Worm (Caenorhabditis elegans) whole organism, L4 larva: ENCODE data around the gene srsx-19.

Experiments used
- F10B5.3 ChIP-seq: sonication (generic microtip); optimal IDR thresholded peaks from 2 replicates; lab custom pipeline; 2016; ENCODE audit warnings: mild to moderate bottlenecking, missing genetic modification characterization, missing compliant biosample characterization
- F44E2.7 ChIP-seq: fragments of 200-800 bp; sonication (Bioruptor generic); IDR thresholded peaks from 2 replicates; pipeline ENCODE4 v2.1.2; 2022; ENCODE audit warnings: missing genetic modification characterization, missing compliant biosample characterization
- T26A8.4 ChIP-seq: fragments of 200-800 bp; sonication (Bioruptor generic); IDR thresholded peaks from 2 replicates; pipeline ENCODE4 v1.3.6; 2022; ENCODE audit warnings: missing genetic modification characterization, missing compliant biosample characterization
- Y75B8A.6 ChIP-seq: fragments of 200-800 bp; sonication (Bioruptor generic); IDR thresholded peaks from 2 replicates; pipeline ENCODE4 v1.3.6; 2022; ENCODE audit warnings: missing genetic modification reagents, missing genetic modification characterization, missing compliant biosample characterization
- aha-1 ChIP-seq: fragments of 150-350 bp; peaks from one replicate; lab custom pipeline; 2014; ENCODE audit warnings: missing biosample characterization, missing genetic modification characterization
- ceh-28 ChIP-seq: fragments of 150-350 bp; optimal IDR thresholded peaks from 2 replicates; lab custom pipeline; 2014; ENCODE audit warnings: missing biosample characterization, missing genetic modification reagents, missing genetic modification characterization
- ces-1 ChIP-seq: fragments of 150-350 bp; sonication (generic microtip); optimal IDR thresholded peaks from 4 replicates; lab custom pipeline; 2014; ENCODE audit warnings: missing biosample characterization, missing genetic modification reagents, missing genetic modification characterization
- ctbp-1 ChIP-seq: fragments of 200-800 bp; sonication (Bioruptor generic); IDR thresholded peaks from 2 replicates; pipeline ENCODE4 v1.3.6; 2022; ENCODE audit warnings: missing genetic modification reagents, missing genetic modification characterization, missing compliant biosample characterization
- daf-16 ChIP-seq, 3 experiments: sonication (generic microtip); optimal IDR thresholded peaks; 2 replicates each; lab custom pipeline; 2016 to 2017; ENCODE audit warnings: missing genetic modification characterization in 3 of 3, missing genetic modification reagents in 3 of 3, mild to moderate bottlenecking in 2 of 3, missing compliant biosample characterization in 2 of 3, missing biosample characterization in 1 of 3, moderate library complexity in 1 of 3
- dmd-6 ChIP-seq: fragments of 200-800 bp; sonication (Bioruptor generic); IDR thresholded peaks from 2 replicates; pipeline ENCODE4 v1.3.6; 2022; ENCODE audit warnings: missing genetic modification reagents, missing genetic modification characterization, missing compliant biosample characterization
- dve-1 ChIP-seq: sonication (generic microtip); optimal IDR thresholded peaks from 2 replicates; lab custom pipeline; 2017; ENCODE audit warnings: antibody characterized with exemption, mild to moderate bottlenecking, missing genetic modification characterization, missing compliant biosample characterization; ENCODE audit not compliant: insufficient read depth
- egl-27 ChIP-seq: sonication (generic microtip); optimal IDR thresholded peaks from 3 replicates; lab custom pipeline; 2017; ENCODE audit warnings: missing biosample characterization, missing genetic modification reagents, missing genetic modification characterization
- fkh-10 ChIP-seq: fragments of 150-350 bp; optimal IDR thresholded peaks from 2 replicates; lab custom pipeline; 2014; ENCODE audit warnings: missing biosample characterization, missing genetic modification reagents, missing genetic modification characterization
- fos-1 ChIP-seq: fragments of 150-350 bp; optimal IDR thresholded peaks from 2 replicates; lab custom pipeline; 2014; ENCODE audit warnings: missing biosample characterization, missing genetic modification characterization
- gei-8 ChIP-seq: fragments of 200-800 bp; sonication (Bioruptor generic); optimal IDR thresholded peaks from 2 replicates; lab custom pipeline; 2018; ENCODE audit warnings: mild to moderate bottlenecking, missing genetic modification characterization, missing compliant biosample characterization
- hlh-11 ChIP-seq: fragments of 200-800 bp; sonication (Bioruptor generic); optimal IDR thresholded peaks from 2 replicates; lab custom pipeline; 2018; ENCODE audit warnings: mild to moderate bottlenecking, missing genetic modification characterization, missing compliant biosample characterization
- hlh-30 ChIP-seq: sonication (generic microtip); optimal IDR thresholded peaks from 2 replicates; lab custom pipeline; 2017; ENCODE audit warnings: antibody characterized with exemption, mild to moderate bottlenecking, missing genetic modification characterization, missing compliant biosample characterization; ENCODE audit not compliant: insufficient read depth
- hmg-1.1 ChIP-seq: fragments of 200-800 bp; sonication (Bioruptor generic); IDR thresholded peaks from 2 replicates; pipeline ENCODE4 v1.3.6; 2022; ENCODE audit warnings: missing genetic modification reagents, missing genetic modification characterization, missing compliant biosample characterization
- lin-29 ChIP-seq: fragments of 200-800 bp; sonication (Bioruptor generic); IDR thresholded peaks from 2 replicates; pipeline ENCODE4 v1.3.6; 2022; ENCODE audit warnings: missing genetic modification reagents, missing genetic modification characterization, missing compliant biosample characterization
- lsy-2 ChIP-seq, 2 experiments: fragments of 150-350 bp in 1 of 2; sonication (generic microtip) in 1 of 2; optimal IDR thresholded peaks; 2 replicates each; lab custom pipeline; 2014 to 2017; ENCODE audit warnings: missing biosample characterization in 2 of 2, missing genetic modification characterization in 2 of 2
- mdt-29 ChIP-seq: fragments of 200-800 bp; sonication (Bioruptor generic); IDR thresholded peaks from 2 replicates; pipeline ENCODE4 v1.3.6; 2022; ENCODE audit warnings: missing genetic modification reagents, missing genetic modification characterization, missing compliant biosample characterization
- mes-2 ChIP-seq: sonication (generic microtip); optimal IDR thresholded peaks from 2 replicates; lab custom pipeline; 2016; ENCODE audit warnings: missing genotype, mild to moderate bottlenecking, missing genetic modification characterization, missing compliant biosample characterization; ENCODE audit not compliant: poor library complexity, severe bottlenecking
- nhr-10 ChIP-seq: fragments of 150-350 bp; optimal IDR thresholded peaks from 2 replicates; lab custom pipeline; 2014; ENCODE audit warnings: missing biosample characterization, missing genetic modification characterization
- nhr-102 ChIP-seq: sonication (generic microtip); optimal IDR thresholded peaks from 2 replicates; lab custom pipeline; 2016; ENCODE audit warnings: mild to moderate bottlenecking, missing genetic modification characterization, moderate library complexity, missing compliant biosample characterization
- nhr-237 ChIP-seq: sonication (generic microtip); optimal IDR thresholded peaks from 2 replicates; lab custom pipeline; 2017; ENCODE audit warnings: missing biosample characterization, missing genetic modification characterization
- nhr-28 ChIP-seq: fragments of 150-350 bp; optimal IDR thresholded peaks from 2 replicates; lab custom pipeline; 2014; ENCODE audit warnings: missing biosample characterization, missing genetic modification characterization
- nhr-6 ChIP-seq: fragments of 150-350 bp; optimal IDR thresholded peaks from 2 replicates; lab custom pipeline; 2014; ENCODE audit warnings: missing biosample characterization, missing genetic modification characterization
- nhr-77 ChIP-seq: fragments of 150-350 bp; optimal IDR thresholded peaks from 2 replicates; lab custom pipeline; 2014; ENCODE audit warnings: missing biosample characterization, missing genetic modification characterization
- php-3 ChIP-seq: fragments of 200-800 bp; sonication (Bioruptor generic); IDR thresholded peaks from 2 replicates; pipeline ENCODE4 v1.3.6; 2022; ENCODE audit warnings: missing genetic modification reagents, missing genetic modification characterization, missing compliant biosample characterization
- pqm-1 ChIP-seq: sonication (generic microtip); optimal IDR thresholded peaks from 2 replicates; lab custom pipeline; 2017; ENCODE audit warnings: missing biosample characterization, missing genetic modification characterization
- rbr-2 ChIP-seq: sonication (generic microtip); optimal IDR thresholded peaks from 2 replicates; lab custom pipeline; 2016; ENCODE audit warnings: missing genotype, missing genetic modification characterization, missing compliant biosample characterization
- saeg-2 ChIP-seq: fragments of 200-800 bp; sonication (Bioruptor generic); IDR thresholded peaks from 2 replicates; pipeline ENCODE4 v1.3.6; 2022; ENCODE audit warnings: missing genetic modification reagents, missing genetic modification characterization, missing compliant biosample characterization
- set-16 ChIP-seq: fragments of 200-800 bp; sonication (Bioruptor generic); IDR thresholded peaks from 2 replicates; pipeline ENCODE4 v1.3.6; 2022; ENCODE audit warnings: missing genetic modification reagents, missing genetic modification characterization, missing compliant biosample characterization
- tag-97 ChIP-seq: fragments of 200-800 bp; sonication (Bioruptor generic); IDR thresholded peaks from 2 replicates; pipeline ENCODE4 v1.3.6; 2022; ENCODE audit warnings: missing genetic modification characterization, missing compliant biosample characterization
- tra-1 ChIP-seq: fragments of 200-800 bp; sonication (Bioruptor generic); IDR thresholded peaks from 2 replicates; pipeline ENCODE4 v1.3.6; 2022; ENCODE audit warnings: missing genetic modification reagents, missing genetic modification characterization, missing compliant biosample characterization
- zip-11 ChIP-seq: fragments of 200-800 bp; sonication (Bioruptor generic); IDR thresholded peaks from 2 replicates; pipeline ENCODE4 v1.3.6; 2022; ENCODE audit warnings: missing genetic modification characterization, missing compliant biosample characterization
- zip-2 ChIP-seq: fragments of 150-350 bp; optimal IDR thresholded peaks from 2 replicates; lab custom pipeline; 2014; ENCODE audit warnings: missing biosample characterization, missing genetic modification characterization

srsx-19 gene

DNA sequence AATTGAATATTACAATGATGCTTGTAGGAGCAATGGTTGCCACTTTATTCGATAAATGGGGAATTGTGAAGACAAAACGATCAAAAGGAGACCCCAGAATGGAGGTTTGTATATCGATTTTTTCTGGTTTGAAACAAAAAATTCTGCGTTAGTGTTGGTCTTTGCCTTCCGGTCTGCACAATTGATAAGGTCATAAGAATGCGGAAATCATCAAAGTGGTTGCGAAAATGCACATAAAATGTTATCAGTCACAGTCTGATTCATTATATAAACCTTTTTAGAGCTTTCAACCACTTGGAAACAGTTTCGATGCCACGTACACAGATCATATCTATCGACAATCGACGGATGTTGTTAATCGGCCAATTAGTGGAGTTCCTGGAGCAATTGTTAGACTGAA lies 6.1 kb downstream of the srsx-19 start (continued):
- TF ChIP-seq gei-8 (GFP tag; lab: Kevin White, UChicago) (no peak), lin-29 (GFP tag; lab: Robert Waterston, UW) (no peak), set-16 (GFP tag; lab: Robert Waterston, UW) (no peak), nhr-28 (tag; lab: Kevin White, UChicago) (peak; percentile 65), T26A8.4 (GFP tag; lab: Robert Waterston, UW) (no peak), aha-1 (peak; percentile 75), mes-2 (tag; lab: Kevin White, UChicago) (no peak), dve-1 (tag; lab: Kevin White, UChicago) (peak; percentile 53), nhr-6 (peak; percentile 12), nhr-77 (tag; lab: Kevin White, UChicago) (peak; percentile 61), mdt-29 (GFP tag; lab: Robert Waterston, UW) (no peak), nhr-102 (tag; lab: Kevin White, UChicago) (no peak), zip-11 (GFP tag; lab: Robert Waterston, UW) (no peak), hlh-30 (tag; lab: Kevin White, UChicago) (no peak), egl-27 (tag; lab: Kevin White, UChicago) (no peak), nhr-10 (no peak), php-3 (peak; percentile 86), fkh-10 (GFP tag; lab: Kevin White, UChicago) (no peak), hlh-11 (peak; percentile 62), zip-2 (tag; lab: Kevin White, UChicago) (no peak), ceh-28 (tag; lab: Kevin White, UChicago) (no peak), daf-16 (GFP tag; optimal IDR thresholded peaks at IDR 0.05; lab: Kevin White, UChicago) (no peak), daf-16 (tag; optimal IDR thresholded peaks at IDR 0.05; lab: Kevin White, UChicago) (no peak), tag-97 (GFP tag; lab: Robert Waterston, UW) (no peak), tra-1 (GFP tag; lab: Robert Waterston, UW) (0 out of 2 replicates have a peak, but pooled peaks have one; percentile 10), fos-1 (tag; lab: Kevin White, UChicago) (no peak)

DNA sequence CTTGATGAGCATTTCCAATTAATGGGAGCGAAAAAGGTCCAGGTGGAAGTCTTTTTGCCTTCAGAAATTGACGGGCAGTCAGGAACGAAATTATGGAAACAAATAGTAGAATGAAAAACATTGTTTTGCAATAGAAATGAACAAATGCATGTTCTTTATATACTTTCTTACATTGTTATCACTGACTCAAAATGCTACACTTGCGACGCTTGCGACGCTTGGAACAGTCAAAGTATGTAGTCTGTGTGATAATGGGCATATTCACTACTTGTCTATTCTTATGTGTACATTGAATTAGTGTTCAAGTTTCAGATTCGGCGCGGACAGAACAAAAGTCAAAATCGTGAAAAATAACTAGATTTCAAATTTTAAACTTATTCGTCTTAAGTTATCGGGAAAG lies 10.9 kb downstream of the srsx-19 start, which contains the start of gene cyp-35C1:
cyp-35C1 (minus strand) TSS at position 132 of the 400 bp plus-strand sequence.
- TF ChIP-seq nhr-77 (tag; lab: Kevin White, UChicago) (peak; percentile 69), hlh-11 (peak; percentile 15), rbr-2 (no peak), hmg-1.1 (no peak), ctbp-1 (GFP tag; lab: Robert Waterston, UW) (no peak), dmd-6 (0 out of 2 replicates have a peak, but pooled peaks have one; percentile 11), aha-1 (peak; percentile 49), daf-16 (GFP tag; optimal IDR thresholded peaks at IDR 0.05; lab: Kevin White, UChicago) (no peak), daf-16 (tag; optimal IDR thresholded peaks at IDR 0.05; lab: Kevin White, UChicago) (peak; percentile 39), tag-97 (GFP tag; lab: Robert Waterston, UW) (no peak), Y75B8A.6 (GFP tag; lab: Robert Waterston, UW) (no peak), saeg-2 (GFP tag; lab: Robert Waterston, UW) (0 out of 2 replicates have a peak, but pooled peaks have one; percentile 33), nhr-10 (no peak), lsy-2 (tag; optimal IDR thresholded peaks at IDR 0.05; lab: Kevin White, UChicago) (no peak), pqm-1 (tag; lab: Kevin White, UChicago) (peak; percentile 12), F10B5.3 (tag; lab: Kevin White, UChicago) (no peak), ceh-28 (tag; lab: Kevin White, UChicago) (no peak), nhr-28 (tag; lab: Kevin White, UChicago) (peak; percentile 93), dve-1 (tag; lab: Kevin White, UChicago) (peak; percentile 19)

DNA sequence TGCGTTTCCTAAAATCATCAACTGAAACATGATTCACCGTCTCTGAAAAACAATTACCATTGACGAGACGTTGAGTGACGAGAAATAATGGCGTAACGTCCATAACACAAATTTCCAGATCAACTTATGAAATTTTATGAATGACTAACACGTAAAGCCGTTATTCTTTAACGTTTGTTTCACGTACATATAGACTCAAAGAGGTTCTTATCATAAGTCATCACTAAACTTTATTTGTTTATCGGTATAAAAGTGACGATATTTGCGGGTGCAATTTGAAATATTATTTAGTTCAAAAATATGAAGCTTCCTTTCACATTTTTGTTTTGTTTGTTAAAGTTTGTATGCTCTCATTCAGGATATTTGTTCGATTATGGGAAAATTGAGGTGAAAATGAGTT lies 11.8 kb downstream of the srsx-19 start, which contains the start of gene oac-3:
oac-3 (plus strand) TSS at position 301 of the 400 bp plus-strand sequence.
- TF ChIP-seq zip-2 (tag; lab: Kevin White, UChicago) = no peak
- TF ChIP-seq ces-1 (GFP tag; lab: Kevin White, UChicago) = no peak
- no peak for TF ChIP-seq nhr-237 (tag; lab: Kevin White, UChicago)
- TF ChIP-seq F44E2.7 (GFP tag; lab: Robert Waterston, UW) = no peak
